Worm (Caenorhabditis elegans): ENCODE data around the gene epic-2.

Gene epic-2

ce11 chrIV:1763452-1763851, 42.9 kb downstream of the epic-2 start:
- no peak for TF ChIP-seq unc-62 (GFP tag; optimal IDR thresholded peaks at IDR 0.05)

- no peak for TF ChIP-seq unc-62 (GFP tag; optimal IDR thresholded peaks at IDR 0.05)
Observed at ce11 chrIV:1765954-1766353, 45.4 kb downstream of the epic-2 start.

- no peak for TF ChIP-seq unc-62 (GFP tag; optimal IDR thresholded peaks at IDR 0.05)
Observed at ce11 chrIV:1768288-1768687, 47.7 kb downstream of the epic-2 start, which contains the start of gene col-108. col-108 (plus strand) TSS chrIV:1768588.

- TF ChIP-seq unc-62 (GFP tag; optimal IDR thresholded peaks at IDR 0.05), result no peak
Observed at ce11 chrIV:1769074-1769473, 48.5 kb downstream of the epic-2 start.

ce11 chrIV:1771843-1772242, 51.3 kb downstream of the epic-2 start, which contains the start of gene Y41D4A.1:
Y41D4A.1 (plus strand) TSS chrIV:1772143.
- TF ChIP-seq unc-62 (GFP tag; optimal IDR thresholded peaks at IDR 0.05), result no peak

All from whole organism, dauer.